Fruit fly (Drosophila melanogaster) whole organism, adult: ENCODE results near the gene CG10317.

Experiments used
- CG12768 ChIP-seq: fragments of 200-800 bp; sonication (Bioruptor generic); optimal IDR thresholded peaks from 2 replicates; lab custom pipeline; 2017; ENCODE audit warnings: missing biosample characterization, missing genetic modification characterization, mild to moderate bottlenecking, moderate library complexity, missing genetic modification reagents
- CG14711 ChIP-seq: fragments of 200-800 bp; sonication (Bioruptor generic); optimal IDR thresholded peaks from 2 replicates; lab custom pipeline; 2018; ENCODE audit warnings: missing biosample characterization, mild to moderate bottlenecking, missing genetic modification characterization, moderate library complexity
- CG33017 ChIP-seq: fragments of 200-800 bp; sonication (Bioruptor generic); optimal IDR thresholded peaks from 2 replicates; lab custom pipeline; 2018; ENCODE audit warnings: missing biosample characterization, mild to moderate bottlenecking, missing genetic modification characterization, moderate library complexity
- CG5204 ChIP-seq: fragments of 200-800 bp; sonication (Bioruptor generic); optimal IDR thresholded peaks from 2 replicates; lab custom pipeline; 2016; ENCODE audit warnings: missing biosample characterization, missing genetic modification characterization
- ovo ChIP-seq: fragments of 200-800 bp; sonication (Bioruptor generic); optimal IDR thresholded peaks from 2 replicates; lab custom pipeline; 2016; ENCODE audit warnings: missing biosample characterization, missing genetic modification characterization
- pad ChIP-seq: fragments of 200-800 bp; sonication (Bioruptor generic); optimal IDR thresholded peaks from 3 replicates; lab custom pipeline; 2017; ENCODE audit warnings: missing biosample characterization, missing genetic modification characterization, mild to moderate bottlenecking, moderate library complexity, missing genetic modification reagents
- tj ChIP-seq: fragments of 200-800 bp; sonication (Bioruptor generic); optimal IDR thresholded peaks from 3 replicates; lab custom pipeline; 2017; ENCODE audit warnings: missing biosample characterization, mild to moderate bottlenecking, missing genetic modification characterization, moderate library complexity
- toe ChIP-seq: fragments of 200-800 bp; sonication (Bioruptor generic); optimal IDR thresholded peaks from 2 replicates; lab custom pipeline; 2016; ENCODE audit warnings: missing biosample characterization, missing genetic modification characterization

DNA sequence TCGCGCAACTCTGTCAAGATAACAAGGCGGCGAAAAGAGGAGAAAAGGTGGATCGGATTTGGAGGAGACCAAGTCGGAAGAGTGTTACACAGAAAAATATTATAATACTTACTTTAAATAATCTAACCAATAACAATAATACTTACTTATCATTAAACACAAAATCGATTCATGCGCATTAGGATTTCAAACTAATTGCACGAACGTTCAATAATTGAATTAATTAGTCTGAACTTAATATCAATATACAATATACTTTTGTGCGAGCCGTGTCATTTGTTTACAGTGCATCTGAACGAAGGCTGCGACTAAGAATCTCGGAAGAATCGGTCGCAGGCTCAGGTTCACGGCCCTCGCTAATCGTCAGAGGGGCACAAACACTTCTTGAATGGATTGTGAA lies 25.1 kb upstream of the CG10317 start:
- no peak for TF ChIP-seq ovo (GFP tag; lab: Kevin White, UChicago)
- TF ChIP-seq CG5204: no peak
- TF ChIP-seq CG14711: no peak
- no peak for TF ChIP-seq pad (GFP tag; lab: Kevin White, UChicago)
- no peak for TF ChIP-seq CG33017 (tag; lab: Kevin White, UChicago)
- no peak for TF ChIP-seq tj (GFP tag; lab: Kevin White, UChicago)
- TF ChIP-seq toe: no peak
- TF ChIP-seq CG12768 (GFP tag; lab: Kevin White, UChicago): no peak
